Worm (Caenorhabditis elegans): ENCODE data around the gene srh-218.

Gene srh-218

ce11 chrV:15493680-15494079, at the start of gene srh-218:
TSS of gene srh-218 (plus strand) at chrV:15493980.
- TF ChIP-seq sma-9 (GFP tag; optimal IDR thresholded peaks at IDR 0.05) (no peak), sma-9 (tag; optimal IDR thresholded peaks at IDR 0.05) (no peak), nhr-129 (tag; optimal IDR thresholded peaks at IDR 0.05) (no peak), mbf-1 (tag; optimal IDR thresholded peaks at IDR 0.05) (no peak), nhr-21 (tag; optimal IDR thresholded peaks at IDR 0.05) (no peak), lin-13 (GFP tag; optimal IDR thresholded peaks at IDR 0.05) (no peak), nhr-25 (tag; optimal IDR thresholded peaks at IDR 0.05) (no peak), lin-11 (tag; optimal IDR thresholded peaks at IDR 0.05) (no peak), aly-2 (tag; optimal IDR thresholded peaks at IDR 0.05) (no peak), sem-4 (tag; optimal IDR thresholded peaks at IDR 0.05) (no peak), alr-1 (tag; optimal IDR thresholded peaks at IDR 0.05) (no peak), unc-55 (GFP tag; optimal IDR thresholded peaks at IDR 0.05) (no peak), unc-62 (GFP tag; optimal IDR thresholded peaks at IDR 0.05) (no peak), lin-39 (tag; optimal IDR thresholded peaks at IDR 0.05) (no peak), nhr-12 (tag; optimal IDR thresholded peaks at IDR 0.05) (no peak), mdl-1 (tag; optimal IDR thresholded peaks at IDR 0.05) (no peak), nhr-6 (tag; optimal IDR thresholded peaks at IDR 0.05) (no peak), ceh-82 (tag; optimal IDR thresholded peaks at IDR 0.05) (no peak), ceh-16 (tag; optimal IDR thresholded peaks at IDR 0.05) (no peak), peb-1 (tag; optimal IDR thresholded peaks at IDR 0.05) (no peak)

ce11 chrV:15444188-15444587, 49.6 kb upstream of the srh-218 start, which contains the start of gene T26H5.11:
TSS of gene T26H5.11 (minus strand) at chrV:15444288.
- TF ChIP-seq mab-5 (tag; optimal IDR thresholded peaks at IDR 0.05), result no peak
- no peak for TF ChIP-seq ama-1 (optimal IDR thresholded peaks at IDR 0.05)
- no peak for TF ChIP-seq ceh-82 (tag; optimal IDR thresholded peaks at IDR 0.05)
- no peak for TF ChIP-seq ZK546.5 (tag; optimal IDR thresholded peaks at IDR 0.05)
- no peak for TF ChIP-seq mdl-1 (tag; optimal IDR thresholded peaks at IDR 0.05)
- TF ChIP-seq unc-62 (GFP tag; optimal IDR thresholded peaks at IDR 0.05), result no peak
- TF ChIP-seq lsy-2 (tag; optimal IDR thresholded peaks at IDR 0.05), result no peak
- no peak for TF ChIP-seq lin-39 (tag; optimal IDR thresholded peaks at IDR 0.05)
- no peak for TF ChIP-seq blmp-1 (tag; optimal IDR thresholded peaks at IDR 0.05; ENCODE audit: insufficient read depth)
- no peak for TF ChIP-seq peb-1 (tag; optimal IDR thresholded peaks at IDR 0.05)
- no peak for TF ChIP-seq skn-1 (tag; optimal IDR thresholded peaks at IDR 0.05)
- no peak for TF ChIP-seq ztf-11 (tag; optimal IDR thresholded peaks at IDR 0.05)
- no peak for TF ChIP-seq unc-55 (GFP tag; optimal IDR thresholded peaks at IDR 0.05)
- no peak for TF ChIP-seq egl-27 (tag; optimal IDR thresholded peaks at IDR 0.05)
- TF ChIP-seq sma-3 (GFP tag; optimal IDR thresholded peaks at IDR 0.05), result no peak
- TF ChIP-seq mbf-1 (tag; optimal IDR thresholded peaks at IDR 0.05), result no peak
- no peak for TF ChIP-seq elt-1 (tag; optimal IDR thresholded peaks at IDR 0.05)

ce11 chrV:15444615-15445014, 49.2 kb upstream of the srh-218 start, which contains the start of gene T26H5.9:
TSS of gene T26H5.9 (plus strand) at chrV:15444916.
- TF ChIP-seq blmp-1 (tag; optimal IDR thresholded peaks at IDR 0.05; ENCODE audit: insufficient read depth) (no peak), fos-1 (tag; optimal IDR thresholded peaks at IDR 0.05) (peak; percentile 29)

- TF ChIP-seq aly-2 (tag; optimal IDR thresholded peaks at IDR 0.05) (no peak), lin-13 (GFP tag; optimal IDR thresholded peaks at IDR 0.05) (no peak), peb-1 (tag; optimal IDR thresholded peaks at IDR 0.05) (no peak)
Observed at ce11 chrV:15445437-15445836, 48.3 kb upstream of the srh-218 start, which contains the start of gene srh-239. TSS of gene srh-239 (plus strand) at chrV:15445737.

- TF ChIP-seq fos-1 (tag; optimal IDR thresholded peaks at IDR 0.05) (peak; percentile 39), Y55F3AM.14 (GFP tag; optimal IDR thresholded peaks at IDR 0.05) (no peak)
Observed at ce11 chrV:15448408-15448807, 45.4 kb upstream of the srh-218 start, which contains the start of gene T26H5.4. TSS of gene T26H5.4 (minus strand) at chrV:15448701.

ce11 chrV:15448865-15449264, 44.9 kb upstream of the srh-218 start, which contains the start of gene T26H5.14:
TSS of gene T26H5.14 (plus strand) at chrV:15449165.
- TF ChIP-seq ZK546.5 (tag; optimal IDR thresholded peaks at IDR 0.05) (no peak), mbf-1 (tag; optimal IDR thresholded peaks at IDR 0.05) (no peak), F13H6.1 (tag; optimal IDR thresholded peaks at IDR 0.05) (no peak), lin-11 (tag; optimal IDR thresholded peaks at IDR 0.05) (no peak), crh-2 (tag; optimal IDR thresholded peaks at IDR 0.05) (no peak), blmp-1 (tag; optimal IDR thresholded peaks at IDR 0.05; ENCODE audit: insufficient read depth) (no peak)
